Worm (Caenorhabditis elegans) whole organism, late embryonic: ENCODE data around the gene srg-36.

Source experiments
- K09A11.1 ChIP-seq: sonication (generic microtip); optimal IDR thresholded peaks from 2 replicates; lab custom pipeline; 2017; ENCODE audit warnings: antibody characterized with exemption, mild to moderate bottlenecking, missing genetic modification characterization, missing compliant biosample characterization; ENCODE audit not compliant: insufficient read depth
- ceh-48 ChIP-seq: sonication (generic microtip); optimal IDR thresholded peaks from 2 replicates; lab custom pipeline; 2016; ENCODE audit warnings: missing genetic modification characterization, inconsistent platforms, missing compliant biosample characterization
- che-1 ChIP-seq: sonication (generic microtip); optimal IDR thresholded peaks from 2 replicates; lab custom pipeline; 2016; ENCODE audit warnings: mild to moderate bottlenecking, missing genetic modification characterization, missing compliant biosample characterization
- dmd-4 ChIP-seq: sonication (generic microtip); optimal IDR thresholded peaks from 2 replicates; lab custom pipeline; 2016; ENCODE audit warnings: borderline replicate concordance, missing genetic modification characterization, missing compliant biosample characterization
- elt-2 ChIP-seq: sonication (generic microtip); optimal IDR thresholded peaks from 2 replicates; lab custom pipeline; 2016; ENCODE audit warnings: missing genetic modification reagents, missing genetic modification characterization, missing compliant biosample characterization
- ets-4 ChIP-seq: sonication (generic microtip); optimal IDR thresholded peaks from 2 replicates; lab custom pipeline; 2016; ENCODE audit warnings: missing genetic modification characterization, missing compliant biosample characterization
- eyg-1 ChIP-seq: sonication (generic microtip); optimal IDR thresholded peaks from 2 replicates; lab custom pipeline; 2016; ENCODE audit warnings: missing genotype, missing genetic modification characterization, missing compliant biosample characterization
- gmeb-2 ChIP-seq: sonication (generic microtip); optimal IDR thresholded peaks from 2 replicates; lab custom pipeline; 2016; ENCODE audit warnings: missing genetic modification characterization, inconsistent platforms, missing compliant biosample characterization
- nfya-1 ChIP-seq: sonication (generic microtip); optimal IDR thresholded peaks from 2 replicates; lab custom pipeline; 2017; ENCODE audit warnings: missing genetic modification characterization, mild to moderate bottlenecking, missing compliant biosample characterization, antibody characterized with exemption, moderate library complexity
- pqm-1 ChIP-seq: sonication (generic microtip); optimal IDR thresholded peaks from 2 replicates; lab custom pipeline; 2016; ENCODE audit warnings: missing genetic modification characterization, missing compliant biosample characterization
- pros-1 ChIP-seq: fragments of 150-350 bp; optimal IDR thresholded peaks from 2 replicates; lab custom pipeline; 2014; ENCODE audit warnings: missing biosample characterization, missing genetic modification reagents, missing genetic modification characterization
- syd-9 ChIP-seq: sonication (generic microtip); optimal IDR thresholded peaks from 2 replicates; lab custom pipeline; 2016; ENCODE audit warnings: mild to moderate bottlenecking, missing genetic modification characterization, moderate library complexity, missing compliant biosample characterization
- ttx-3 ChIP-seq: sonication (generic microtip); optimal IDR thresholded peaks from 2 replicates; lab custom pipeline; 2016; ENCODE audit warnings: missing genetic modification reagents, missing genetic modification characterization, missing compliant biosample characterization

DNA sequence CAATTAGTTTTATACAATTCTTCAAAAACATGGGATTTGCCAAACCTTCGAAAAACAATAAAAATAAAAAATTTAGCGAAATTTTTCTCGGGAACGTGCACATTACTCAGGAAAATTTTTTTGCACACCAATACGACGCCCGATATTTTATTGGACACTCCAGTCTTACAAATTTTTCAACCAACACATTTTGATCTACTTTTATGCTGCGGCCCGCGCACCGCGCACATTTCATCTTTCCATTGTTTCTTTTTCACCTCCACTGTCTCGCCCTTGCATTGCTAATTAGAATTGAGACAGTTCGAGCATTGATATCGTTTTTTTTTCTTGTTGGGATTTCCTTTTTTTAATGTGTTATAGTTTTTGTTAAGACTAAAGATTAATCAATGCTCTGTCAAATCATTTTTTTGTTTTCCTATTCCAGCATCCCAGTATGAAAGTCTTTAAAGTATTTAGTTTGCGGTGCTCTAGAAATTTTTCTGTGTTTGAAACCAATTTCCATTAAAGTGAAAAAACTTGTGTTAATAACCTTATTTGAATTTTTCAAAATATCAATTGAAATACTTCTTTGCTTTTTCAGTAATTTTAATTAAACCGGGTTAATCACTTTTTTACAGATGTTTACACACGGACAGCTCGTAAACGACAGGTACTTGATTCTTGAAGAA, 13.3 kb upstream of the srg-36 start, which contains the start of gene K04C1.5:
- no peak for TF ChIP-seq che-1 (tag; lab: Kevin White, UChicago)
- no peak for TF ChIP-seq ttx-3 (tag; lab: Kevin White, UChicago)
- TF ChIP-seq syd-9 (tag; lab: Kevin White, UChicago): no peak
- TF ChIP-seq gmeb-2 (tag; lab: Kevin White, UChicago): no peak
- TF ChIP-seq elt-2 (tag; lab: Kevin White, UChicago): no peak
- no peak for TF ChIP-seq pqm-1 (tag; lab: Kevin White, UChicago)
- TF ChIP-seq nfya-1: no peak
- TF ChIP-seq pros-1 (tag; lab: Kevin White, UChicago): no peak
- no peak for TF ChIP-seq ceh-48 (tag; lab: Kevin White, UChicago)
- TF ChIP-seq eyg-1 (tag; lab: Kevin White, UChicago): no peak
- no peak for TF ChIP-seq dmd-4
- TF ChIP-seq K09A11.1: no peak
- no peak for TF ChIP-seq ets-4 (tag; lab: Kevin White, UChicago)
